Worm (Caenorhabditis elegans) whole organism, L1 larva: Measurements from ENCODE around the gene Y4C6B.2.

Experiments
- aly-2 ChIP-seq: fragments of 150-350 bp; optimal IDR thresholded peaks from 2 replicates; lab custom pipeline; 2014; ENCODE audit warnings: missing biosample characterization, missing genetic modification characterization
- ama-1 ChIP-seq: fragments of 150-350 bp; optimal IDR thresholded peaks from 2 replicates; lab custom pipeline; 2014
- blmp-1 ChIP-seq: fragments of 150-350 bp; optimal IDR thresholded peaks from 2 replicates; lab custom pipeline; 2014; ENCODE audit warnings: missing biosample characterization, missing genetic modification characterization
- ceh-8 ChIP-seq: fragments of 200-800 bp; sonication (Bioruptor generic); optimal IDR thresholded peaks from 2 replicates; lab custom pipeline; 2018; ENCODE audit warnings: mild to moderate bottlenecking, missing genetic modification characterization, moderate library complexity, missing compliant biosample characterization
- ceh-82 ChIP-seq, 3 experiments: fragments of 150-350 bp in 1 of 3; sonication (generic microtip) in 2 of 3; optimal IDR thresholded peaks; 2 replicates each; lab custom pipeline; 2014 to 2017; ENCODE audit warnings: missing biosample characterization in 3 of 3, missing genetic modification characterization in 3 of 3
- dsc-1 ChIP-seq: sonication (generic microtip); optimal IDR thresholded peaks from 2 replicates; lab custom pipeline; 2016; ENCODE audit warnings: mild to moderate bottlenecking, missing genetic modification characterization, missing compliant biosample characterization
- efl-1 ChIP-seq, 4 experiments: fragments of 150-350 bp; optimal IDR thresholded peaks in 3 of 4; peaks in 1 of 4; 1 replicate in 1 of 4; 2 replicates in 3 of 4; lab custom pipeline; 2014; ENCODE audit warnings: missing biosample characterization in 2 of 4, missing genetic modification characterization in 2 of 4, missing genetic modification reagents in 2 of 4
- egl-27 ChIP-seq, 2 experiments: fragments of 150-350 bp in 1 of 2; sonication (generic microtip); optimal IDR thresholded peaks; 3 replicates each; lab custom pipeline; 2017 to 2018; ENCODE audit warnings: missing biosample characterization in 2 of 2, missing genetic modification characterization in 2 of 2, missing genetic modification reagents in 2 of 2
- elt-3 ChIP-seq, 6 experiments: fragments of 150-350 bp in 1 of 6; sonication (generic microtip); optimal IDR thresholded peaks; 2 replicates each; lab custom pipeline; 2017 to 2018; ENCODE audit warnings: missing biosample characterization in 6 of 6, missing genetic modification characterization in 6 of 6, inconsistent platforms in 1 of 6
- fkh-10 ChIP-seq: sonication (generic microtip); optimal IDR thresholded peaks from 2 replicates; lab custom pipeline; 2017; ENCODE audit warnings: missing biosample characterization, missing genetic modification reagents, missing genetic modification characterization
- fkh-8 ChIP-seq: sonication (generic microtip); optimal IDR thresholded peaks from 2 replicates; lab custom pipeline; 2016; ENCODE audit warnings: mild to moderate bottlenecking, missing genetic modification characterization, missing compliant biosample characterization
- grh-1 ChIP-seq: fragments of 200-800 bp; sonication (Bioruptor generic); IDR thresholded peaks from 2 replicates; pipeline ENCODE4 v1.3.6; 2022; ENCODE audit warnings: missing genetic modification reagents, missing genetic modification characterization, missing compliant biosample characterization
- hpl-2 ChIP-seq: fragments of 150-350 bp; optimal IDR thresholded peaks from 2 replicates; lab custom pipeline; 2014; ENCODE audit warnings: missing biosample characterization, missing genetic modification reagents, missing genetic modification characterization
- irx-1 ChIP-seq: sonication (generic microtip); optimal IDR thresholded peaks from 2 replicates; lab custom pipeline; 2016; ENCODE audit warnings: missing genetic modification characterization, missing compliant biosample characterization
- isw-1 ChIP-seq: fragments of 200-800 bp; sonication (Bioruptor generic); IDR thresholded peaks from 2 replicates; pipeline ENCODE4 v1.3.6; 2022; ENCODE audit warnings: missing genetic modification characterization, missing compliant biosample characterization
- jun-1 ChIP-seq: fragments of 150-350 bp; optimal IDR thresholded peaks from 2 replicates; lab custom pipeline; 2014; ENCODE audit warnings: missing biosample characterization, missing genetic modification reagents, missing genetic modification characterization
- lin-13 ChIP-seq: fragments of 150-350 bp; optimal IDR thresholded peaks from 2 replicates; lab custom pipeline; 2014; ENCODE audit warnings: missing biosample characterization, missing genetic modification reagents, missing genetic modification characterization
- lin-14 ChIP-seq: fragments of 200-800 bp; sonication (Bioruptor generic); optimal IDR thresholded peaks from 2 replicates; lab custom pipeline; 2018; ENCODE audit warnings: mild to moderate bottlenecking, missing genetic modification characterization, moderate library complexity, missing compliant biosample characterization
- lin-35 ChIP-seq, 2 experiments: fragments of 150-350 bp; optimal IDR thresholded peaks; 2 replicates each; lab custom pipeline; 2014; ENCODE audit warnings: missing biosample characterization in 2 of 2, missing genetic modification characterization in 2 of 2, missing genetic modification reagents in 2 of 2
- lin-39 ChIP-seq: fragments of 150-350 bp; optimal IDR thresholded peaks from 2 replicates; lab custom pipeline; 2014; ENCODE audit warnings: missing biosample characterization, missing genetic modification reagents, missing genetic modification characterization
- lsy-2 ChIP-seq, 2 experiments: fragments of 150-350 bp; optimal IDR thresholded peaks; 2 replicates each; lab custom pipeline; 2014; ENCODE audit warnings: missing biosample characterization in 2 of 2, missing genetic modification characterization in 2 of 2
- mdl-1 ChIP-seq, 2 experiments: fragments of 150-350 bp; optimal IDR thresholded peaks; 2 replicates each; lab custom pipeline; 2014 to 2017; ENCODE audit warnings: missing biosample characterization in 2 of 2, missing genetic modification characterization in 2 of 2, inconsistent platforms in 1 of 2
- mep-1 ChIP-seq: fragments of 150-350 bp; optimal IDR thresholded peaks from 2 replicates; lab custom pipeline; 2014; ENCODE audit warnings: missing biosample characterization, missing genetic modification characterization
- nhr-11 ChIP-seq: fragments of 150-350 bp; optimal IDR thresholded peaks from 2 replicates; lab custom pipeline; 2014; ENCODE audit warnings: missing biosample characterization, missing genetic modification characterization
- nhr-12 ChIP-seq: sonication (generic microtip); optimal IDR thresholded peaks from 2 replicates; lab custom pipeline; 2017; ENCODE audit warnings: missing biosample characterization, missing genetic modification characterization
- nhr-19 ChIP-seq: fragments of 200-800 bp; sonication (Bioruptor generic); conservative IDR thresholded peaks from 2 replicates; pipeline ENCODE4 v1.3.6; 2022; ENCODE audit warnings: missing genetic modification characterization, missing compliant biosample characterization
- nhr-20 ChIP-seq: sonication (generic microtip); optimal IDR thresholded peaks from 2 replicates; lab custom pipeline; 2016; ENCODE audit warnings: mild to moderate bottlenecking, missing genetic modification characterization, missing compliant biosample characterization
- nhr-237 ChIP-seq: fragments of 150-350 bp; optimal IDR thresholded peaks from 2 replicates; lab custom pipeline; 2014; ENCODE audit warnings: missing biosample characterization, missing genetic modification characterization
- nhr-47 ChIP-seq: sonication (generic microtip); optimal IDR thresholded peaks from 2 replicates; lab custom pipeline; 2016; ENCODE audit warnings: mild to moderate bottlenecking, missing genetic modification characterization, moderate library complexity, missing compliant biosample characterization
- nhr-71 ChIP-seq: sonication (generic microtip); optimal IDR thresholded peaks from 2 replicates; lab custom pipeline; 2016; ENCODE audit warnings: mild to moderate bottlenecking, missing genetic modification characterization, moderate library complexity, missing compliant biosample characterization
- nhr-76 ChIP-seq: sonication (generic microtip); optimal IDR thresholded peaks from 2 replicates; lab custom pipeline; 2017; ENCODE audit warnings: missing biosample characterization, missing genetic modification characterization
- nhr-77 ChIP-seq: fragments of 150-350 bp; optimal IDR thresholded peaks from 2 replicates; lab custom pipeline; 2014; ENCODE audit warnings: missing biosample characterization, missing genetic modification characterization
- nhr-85 ChIP-seq: sonication (generic microtip); peaks from one replicate; lab custom pipeline; 2016; ENCODE audit warnings: missing genetic modification characterization, inconsistent platforms, missing compliant biosample characterization
- pag-3 ChIP-seq: sonication (generic microtip); optimal IDR thresholded peaks from 2 replicates; lab custom pipeline; 2017; ENCODE audit warnings: missing genetic modification characterization, mild to moderate bottlenecking, missing compliant biosample characterization, antibody characterized with exemption, borderline replicate concordance; ENCODE audit not compliant: insufficient read depth
- pax-3 ChIP-seq: fragments of 200-800 bp; sonication (Bioruptor generic); optimal IDR thresholded peaks from 2 replicates; lab custom pipeline; 2018; ENCODE audit warnings: mild to moderate bottlenecking, missing genetic modification characterization, moderate library complexity, missing compliant biosample characterization
- pqm-1 ChIP-seq: sonication (generic microtip); optimal IDR thresholded peaks from 3 replicates; lab custom pipeline; 2017; ENCODE audit warnings: missing biosample characterization, missing genetic modification characterization
- skn-1 ChIP-seq: fragments of 150-350 bp; optimal IDR thresholded peaks from 2 replicates; lab custom pipeline; 2014; ENCODE audit warnings: missing biosample characterization, missing genetic modification characterization
- snpc-4 ChIP-seq: fragments of 150-350 bp; optimal IDR thresholded peaks from 2 replicates; lab custom pipeline; 2014; ENCODE audit warnings: missing biosample characterization, missing genetic modification characterization
- snu-23 ChIP-seq: sonication (generic microtip); optimal IDR thresholded peaks from 2 replicates; lab custom pipeline; 2016; ENCODE audit warnings: missing genetic modification characterization, missing compliant biosample characterization
- sptf-1 ChIP-seq: fragments of 150-350 bp; optimal IDR thresholded peaks from 2 replicates; lab custom pipeline; 2014; ENCODE audit warnings: missing biosample characterization, missing genetic modification characterization
- swsn-7 ChIP-seq: sonication (generic microtip); optimal IDR thresholded peaks from 2 replicates; lab custom pipeline; 2016; ENCODE audit warnings: missing genetic modification characterization, missing compliant biosample characterization
- tbx-2 ChIP-seq: sonication (generic microtip); optimal IDR thresholded peaks from 2 replicates; lab custom pipeline; 2016; ENCODE audit warnings: missing genetic modification characterization, missing compliant biosample characterization
- unc-86 ChIP-seq: sonication (generic microtip); optimal IDR thresholded peaks from 2 replicates; lab custom pipeline; 2016; ENCODE audit warnings: missing genetic modification characterization, missing compliant biosample characterization
- unc-98 ChIP-seq: fragments of 200-800 bp; sonication (Bioruptor generic); IDR thresholded peaks from 2 replicates; pipeline ENCODE4 v1.3.6; 2022; ENCODE audit warnings: missing genetic modification characterization, missing compliant biosample characterization
- zag-1 ChIP-seq: fragments of 150-350 bp; optimal IDR thresholded peaks from 2 replicates; lab custom pipeline; 2014; ENCODE audit warnings: missing biosample characterization, missing genetic modification characterization
- ztf-4 ChIP-seq: fragments of 150-350 bp; optimal IDR thresholded peaks from 2 replicates; lab custom pipeline; 2014; ENCODE audit warnings: missing biosample characterization, missing genetic modification characterization

The Y4C6B.2 gene

DNA sequence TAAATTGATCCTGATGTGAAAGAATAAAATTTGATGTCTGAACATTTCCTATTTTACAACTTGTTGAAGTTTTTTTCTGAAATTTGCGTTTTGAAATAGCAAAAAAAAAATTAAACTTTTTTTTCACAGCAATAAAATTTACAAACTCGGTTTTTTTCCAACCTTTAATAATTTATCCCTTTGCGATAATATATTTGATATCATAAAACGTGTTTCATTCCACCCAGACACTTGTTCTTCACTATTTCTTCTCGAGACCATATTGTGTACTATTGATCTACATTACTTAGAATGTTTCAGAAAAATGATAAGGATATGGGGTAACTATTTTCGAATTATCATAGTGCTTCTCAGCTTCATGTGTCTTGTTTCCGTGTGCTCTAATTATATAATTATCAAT lies 13.2 kb upstream of the Y4C6B.2 start, which contains the start of gene Y4C6B.4:
Gene Y4C6B.4, plus strand, starts transcription at position 301 of the 400 bp plus-strand sequence.
- TF ChIP-seq lin-13 (GFP tag; lab: Kevin White, UChicago): no peak
- no peak for TF ChIP-seq isw-1

DNA sequence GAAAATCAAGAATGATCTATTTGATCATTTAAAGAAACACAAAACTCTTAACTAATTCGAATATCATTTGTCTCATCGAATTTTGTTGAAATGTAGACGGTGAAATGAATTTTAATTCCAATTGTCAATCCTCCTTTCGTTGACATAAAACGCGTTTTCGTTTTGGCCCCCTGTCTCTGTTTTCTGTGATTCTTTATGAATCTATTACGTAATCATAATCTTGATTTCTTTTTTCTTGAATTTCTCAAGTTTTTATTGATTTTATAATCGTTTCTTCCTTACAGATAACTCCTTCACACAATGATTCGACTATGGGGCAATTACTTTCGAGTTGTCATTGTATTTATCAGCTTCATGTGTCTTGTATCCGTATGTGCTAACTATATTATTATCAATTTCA lies 7.2 kb upstream of the Y4C6B.2 start, which contains the start of gene Y4C6B.3:
Gene Y4C6B.3, plus strand, starts transcription at position 301 of the 400 bp plus-strand sequence.
- TF ChIP-seq nhr-12 (tag; lab: Kevin White, UChicago): no peak
- no peak for TF ChIP-seq lsy-2 (tag; optimal IDR thresholded peaks at IDR 0.05; lab: Kevin White, UChicago)
- no peak for TF ChIP-seq unc-98 (GFP tag; lab: Robert Waterston, UW)
- no peak for TF ChIP-seq aly-2 (tag; lab: Kevin White, UChicago)
- TF ChIP-seq nhr-19 (GFP tag; lab: Robert Waterston, UW): no peak
- TF ChIP-seq elt-3 (tag; optimal IDR thresholded peaks at IDR 0.05; lab: Kevin White, UChicago): peak in 1 of 6 experiments; percentile 39
- TF ChIP-seq blmp-1: no peak
- TF ChIP-seq ama-1 (lab: Kevin White, UChicago): no peak
- TF ChIP-seq ztf-4 (tag; lab: Kevin White, UChicago): no peak
- TF ChIP-seq, all 84 proteins: peak for 1

ce11 chrIV:5333484-5333883 lies 5.9 kb upstream of the Y4C6B.2 start:
- TF ChIP-seq elt-3 (tag; optimal IDR thresholded peaks at IDR 0.05; lab: Kevin White, UChicago) (peak in 2 of 6 experiments; percentile 65 to 78), blmp-1 (peak; percentile 76), nhr-20 (tag; lab: Kevin White, UChicago) (peak; percentile 8), jun-1 (tag; lab: Kevin White, UChicago) (no peak), egl-27 (tag; optimal IDR thresholded peaks at IDR 0.05; lab: Kevin White, UChicago) (no peak), lin-35 (GFP tag; optimal IDR thresholded peaks at IDR 0.05; lab: Kevin White, UChicago) (peak in 1 of 2 experiments; percentile 38), nhr-85 (tag; lab: Kevin White, UChicago) (peak; percentile 55)

- TF ChIP-seq nhr-237 (tag; lab: Kevin White, UChicago) (peak; percentile 20), mep-1 (tag; lab: Kevin White, UChicago) (peak; percentile 50), dsc-1 (tag; lab: Kevin White, UChicago) (peak; percentile 56), nhr-71 (tag; lab: Kevin White, UChicago) (peak; percentile 69), aly-2 (tag; lab: Kevin White, UChicago) (peak; percentile 36), unc-86 (tag; lab: Kevin White, UChicago) (peak; percentile 11), elt-3 (tag; optimal IDR thresholded peaks at IDR 0.05; lab: Kevin White, UChicago) (peak in 1 of 6 experiments; percentile 49), snu-23 (peak; percentile 82), ama-1 (lab: Kevin White, UChicago) (no peak), skn-1 (tag; lab: Kevin White, UChicago) (peak; percentile 33), pag-3 (no peak), swsn-7 (tag; lab: Kevin White, UChicago) (peak; percentile 59), lin-39 (no peak), pqm-1 (tag; lab: Kevin White, UChicago) (no peak), nhr-76 (tag; lab: Kevin White, UChicago) (no peak), nhr-47 (tag; lab: Kevin White, UChicago) (peak; percentile 79), hpl-2 (GFP tag; lab: Kevin White, UChicago) (no peak), nhr-19 (GFP tag; lab: Robert Waterston, UW) (peak; percentile 65), fkh-8 (no peak), lin-35 (GFP tag; optimal IDR thresholded peaks at IDR 0.05; lab: Kevin White, UChicago) (peak; percentile 55 to 74), sptf-1 (tag; lab: Kevin White, UChicago) (no peak), nhr-77 (tag; lab: Kevin White, UChicago) (peak; percentile 41), ceh-8 (GFP tag; lab: Kevin White, UChicago) (peak; percentile 39), fkh-10 (GFP tag; lab: Kevin White, UChicago) (peak; percentile 55), tbx-2 (tag; lab: Kevin White, UChicago) (peak; percentile 50), grh-1 (GFP tag; lab: Robert Waterston, UW) (no peak), irx-1 (tag; lab: Kevin White, UChicago) (peak; percentile 50), nhr-11 (tag; lab: Kevin White, UChicago) (no peak), mdl-1 (tag; optimal IDR thresholded peaks at IDR 0.05; lab: Kevin White, UChicago) (peak in 1 of 2 experiments; percentile 51), zag-1 (tag; lab: Kevin White, UChicago) (no peak), lin-14 (GFP tag; lab: Kevin White, UChicago) (peak; percentile 75), ceh-82 (tag; optimal IDR thresholded peaks at IDR 0.05; lab: Kevin White, UChicago) (peak; percentile 31 to 69 (median 57)), pax-3 (peak; percentile 29), efl-1 (optimal IDR thresholded peaks at IDR 0.05; lab: Kevin White, UChicago) (peak; percentile 43 to 63), efl-1 (GFP tag; optimal IDR thresholded peaks at IDR 0.05 in 1 of 2; lab: Kevin White, UChicago) (peak; percentile 49 to 95), lsy-2 (tag; optimal IDR thresholded peaks at IDR 0.05; lab: Kevin White, UChicago) (peak; percentile 26 to 74), snpc-4 (tag; lab: Kevin White, UChicago) (peak; percentile 56)
These were observed 4.9 kb upstream of the Y4C6B.2 start for ce11 chrIV:5334518-5334917.
